Worm (Caenorhabditis elegans) whole organism, L1 larva: Measurements from ENCODE around the gene F10E7.11.

ENCODE experiments used
- C04F5.9 ChIP-seq: sonication (generic microtip); optimal IDR thresholded peaks from 2 replicates; lab custom pipeline; 2016; ENCODE audit warnings: missing genetic modification characterization, missing compliant biosample characterization
- C34B4.2 ChIP-seq: sonication (generic microtip); optimal IDR thresholded peaks from 2 replicates; lab custom pipeline; 2017; ENCODE audit warnings: mild to moderate bottlenecking, missing genetic modification characterization, missing compliant biosample characterization
- F16B12.6 ChIP-seq: fragments of 150-350 bp; optimal IDR thresholded peaks from 2 replicates; lab custom pipeline; 2014; ENCODE audit warnings: missing biosample characterization, missing genetic modification characterization
- aha-1 ChIP-seq: fragments of 150-350 bp; optimal IDR thresholded peaks from 2 replicates; lab custom pipeline; 2014; ENCODE audit warnings: missing biosample characterization, missing genetic modification characterization
- alr-1 ChIP-seq: fragments of 200-800 bp; sonication (Bioruptor generic); optimal IDR thresholded peaks from 2 replicates; lab custom pipeline; 2018; ENCODE audit warnings: borderline replicate concordance, mild to moderate bottlenecking, missing genetic modification characterization, missing compliant biosample characterization
- blmp-1 ChIP-seq: fragments of 150-350 bp; optimal IDR thresholded peaks from 2 replicates; lab custom pipeline; 2014; ENCODE audit warnings: missing biosample characterization, missing genetic modification characterization
- ceh-63 ChIP-seq: fragments of 200-800 bp; sonication (Bioruptor generic); optimal IDR thresholded peaks from 2 replicates; lab custom pipeline; 2018; ENCODE audit warnings: mild to moderate bottlenecking, missing genetic modification characterization, missing compliant biosample characterization
- ceh-8 ChIP-seq: fragments of 200-800 bp; sonication (Bioruptor generic); optimal IDR thresholded peaks from 2 replicates; lab custom pipeline; 2018; ENCODE audit warnings: mild to moderate bottlenecking, missing genetic modification characterization, moderate library complexity, missing compliant biosample characterization
- ceh-88 ChIP-seq: fragments of 200-800 bp; sonication (Bioruptor generic); IDR thresholded peaks from 2 replicates; pipeline ENCODE4 v1.3.6; 2022; ENCODE audit warnings: missing genetic modification characterization, missing compliant biosample characterization
- ceh-90 ChIP-seq: sonication (generic microtip); optimal IDR thresholded peaks from 2 replicates; lab custom pipeline; 2016; ENCODE audit warnings: missing genetic modification characterization, missing compliant biosample characterization
- dsc-1 ChIP-seq: sonication (generic microtip); optimal IDR thresholded peaks from 2 replicates; lab custom pipeline; 2016; ENCODE audit warnings: mild to moderate bottlenecking, missing genetic modification characterization, missing compliant biosample characterization
- efl-1 ChIP-seq, 4 experiments: fragments of 150-350 bp; optimal IDR thresholded peaks in 3 of 4; peaks in 1 of 4; 1 replicate in 1 of 4; 2 replicates in 3 of 4; lab custom pipeline; 2014; ENCODE audit warnings: missing biosample characterization in 2 of 4, missing genetic modification characterization in 2 of 4, missing genetic modification reagents in 2 of 4
- egl-27 ChIP-seq, 2 experiments: fragments of 150-350 bp in 1 of 2; sonication (generic microtip); optimal IDR thresholded peaks; 3 replicates each; lab custom pipeline; 2017 to 2018; ENCODE audit warnings: missing biosample characterization in 2 of 2, missing genetic modification characterization in 2 of 2, missing genetic modification reagents in 2 of 2
- ets-5 ChIP-seq: fragments of 200-800 bp; sonication (Bioruptor generic); IDR thresholded peaks from 2 replicates; pipeline ENCODE4 v1.3.6; 2022; ENCODE audit warnings: missing genetic modification characterization, missing compliant biosample characterization
- fkh-10 ChIP-seq: sonication (generic microtip); optimal IDR thresholded peaks from 2 replicates; lab custom pipeline; 2017; ENCODE audit warnings: missing biosample characterization, missing genetic modification reagents, missing genetic modification characterization
- fkh-4 ChIP-seq: sonication (generic microtip); optimal IDR thresholded peaks from 2 replicates; lab custom pipeline; 2016; ENCODE audit warnings: missing compliant biosample characterization, missing genetic modification characterization, borderline replicate concordance
- fkh-8 ChIP-seq: sonication (generic microtip); optimal IDR thresholded peaks from 2 replicates; lab custom pipeline; 2016; ENCODE audit warnings: mild to moderate bottlenecking, missing genetic modification characterization, missing compliant biosample characterization
- grh-1 ChIP-seq: fragments of 200-800 bp; sonication (Bioruptor generic); IDR thresholded peaks from 2 replicates; pipeline ENCODE4 v1.3.6; 2022; ENCODE audit warnings: missing genetic modification reagents, missing genetic modification characterization, missing compliant biosample characterization
- irx-1 ChIP-seq: sonication (generic microtip); optimal IDR thresholded peaks from 2 replicates; lab custom pipeline; 2016; ENCODE audit warnings: missing genetic modification characterization, missing compliant biosample characterization
- lin-13 ChIP-seq: fragments of 150-350 bp; optimal IDR thresholded peaks from 2 replicates; lab custom pipeline; 2014; ENCODE audit warnings: missing biosample characterization, missing genetic modification reagents, missing genetic modification characterization
- lin-15B ChIP-seq: fragments of 150-350 bp; sonication (generic microtip); optimal IDR thresholded peaks from 3 replicates; lab custom pipeline; 2014; ENCODE audit warnings: missing biosample characterization, missing genetic modification characterization
- lin-35 ChIP-seq, 2 experiments: fragments of 150-350 bp; optimal IDR thresholded peaks; 2 replicates each; lab custom pipeline; 2014; ENCODE audit warnings: missing biosample characterization in 2 of 2, missing genetic modification characterization in 2 of 2, missing genetic modification reagents in 2 of 2
- lir-3 ChIP-seq: sonication (generic microtip); optimal IDR thresholded peaks from 2 replicates; lab custom pipeline; 2016; ENCODE audit warnings: mild to moderate bottlenecking, missing genetic modification characterization, moderate library complexity, missing compliant biosample characterization; ENCODE audit not compliant: poor library complexity
- lsy-2 ChIP-seq, 2 experiments: fragments of 150-350 bp; optimal IDR thresholded peaks; 2 replicates each; lab custom pipeline; 2014; ENCODE audit warnings: missing biosample characterization in 2 of 2, missing genetic modification characterization in 2 of 2
- mab-9 ChIP-seq: fragments of 200-800 bp; sonication (Bioruptor generic); IDR thresholded peaks from 2 replicates; pipeline ENCODE4 v1.3.6; 2022; ENCODE audit warnings: missing genetic modification reagents, missing genetic modification characterization, missing compliant biosample characterization
- nhr-11 ChIP-seq: fragments of 150-350 bp; optimal IDR thresholded peaks from 2 replicates; lab custom pipeline; 2014; ENCODE audit warnings: missing biosample characterization, missing genetic modification characterization
- nhr-237 ChIP-seq: fragments of 150-350 bp; optimal IDR thresholded peaks from 2 replicates; lab custom pipeline; 2014; ENCODE audit warnings: missing biosample characterization, missing genetic modification characterization
- nhr-47 ChIP-seq: sonication (generic microtip); optimal IDR thresholded peaks from 2 replicates; lab custom pipeline; 2016; ENCODE audit warnings: mild to moderate bottlenecking, missing genetic modification characterization, moderate library complexity, missing compliant biosample characterization
- nhr-84 ChIP-seq: sonication (generic microtip); optimal IDR thresholded peaks from 2 replicates; lab custom pipeline; 2017; ENCODE audit warnings: missing biosample characterization, missing genetic modification characterization
- nhr-85 ChIP-seq: sonication (generic microtip); peaks from one replicate; lab custom pipeline; 2016; ENCODE audit warnings: missing genetic modification characterization, inconsistent platforms, missing compliant biosample characterization
- pax-3 ChIP-seq: fragments of 200-800 bp; sonication (Bioruptor generic); optimal IDR thresholded peaks from 2 replicates; lab custom pipeline; 2018; ENCODE audit warnings: mild to moderate bottlenecking, missing genetic modification characterization, moderate library complexity, missing compliant biosample characterization
- rnt-1 ChIP-seq: sonication (generic microtip); optimal IDR thresholded peaks from 2 replicates; lab custom pipeline; 2016; ENCODE audit warnings: mild to moderate bottlenecking, missing genetic modification characterization, moderate library complexity, missing compliant biosample characterization
- snu-23 ChIP-seq: sonication (generic microtip); optimal IDR thresholded peaks from 2 replicates; lab custom pipeline; 2016; ENCODE audit warnings: missing genetic modification characterization, missing compliant biosample characterization
- sox-4 ChIP-seq: sonication (generic microtip); optimal IDR thresholded peaks from 2 replicates; lab custom pipeline; 2016; ENCODE audit warnings: missing genetic modification characterization, missing compliant biosample characterization
- sptf-1 ChIP-seq: fragments of 150-350 bp; optimal IDR thresholded peaks from 2 replicates; lab custom pipeline; 2014; ENCODE audit warnings: missing biosample characterization, missing genetic modification characterization
- tlp-1 ChIP-seq: fragments of 150-350 bp; optimal IDR thresholded peaks from 2 replicates; lab custom pipeline; 2014; ENCODE audit warnings: missing biosample characterization, missing genetic modification characterization
- unc-130 ChIP-seq: fragments of 150-350 bp; optimal IDR thresholded peaks from 2 replicates; lab custom pipeline; 2017; ENCODE audit warnings: missing biosample characterization, missing genetic modification characterization, inconsistent platforms
- unc-30 ChIP-seq: sonication (generic microtip); optimal IDR thresholded peaks from 2 replicates; lab custom pipeline; 2017; ENCODE audit warnings: missing biosample characterization, missing genetic modification characterization
- unc-62 ChIP-seq: fragments of 150-350 bp; optimal IDR thresholded peaks from 2 replicates; lab custom pipeline; 2014; ENCODE audit warnings: missing biosample characterization, missing genetic modification reagents, missing genetic modification characterization
- unc-86 ChIP-seq: sonication (generic microtip); optimal IDR thresholded peaks from 2 replicates; lab custom pipeline; 2016; ENCODE audit warnings: missing genetic modification characterization, missing compliant biosample characterization
- unc-98 ChIP-seq: fragments of 200-800 bp; sonication (Bioruptor generic); IDR thresholded peaks from 2 replicates; pipeline ENCODE4 v1.3.6; 2022; ENCODE audit warnings: missing genetic modification characterization, missing compliant biosample characterization
- zip-4 ChIP-seq: fragments of 200-800 bp; sonication (Bioruptor generic); optimal IDR thresholded peaks from 2 replicates; lab custom pipeline; 2018; ENCODE audit warnings: mild to moderate bottlenecking, missing genetic modification characterization, moderate library complexity, missing compliant biosample characterization

F10E7.11 gene

ce11 chrII:7147550-7147949, 24.9 kb upstream of the F10E7.11 start (continued):
- TF ChIP-seq nhr-85 (tag; lab: Kevin White, UChicago), result peak; percentile 67
- no peak for TF ChIP-seq tlp-1
- TF ChIP-seq blmp-1 (tag; lab: Kevin White, UChicago), result no peak
- TF ChIP-seq egl-27 (tag; optimal IDR thresholded peaks at IDR 0.05; lab: Kevin White, UChicago), result no peak
- no peak for TF ChIP-seq unc-130 (tag; lab: Kevin White, UChicago)
- TF ChIP-seq unc-30 (tag; lab: Kevin White, UChicago), result no peak
- TF ChIP-seq efl-1 (optimal IDR thresholded peaks at IDR 0.05; lab: Kevin White, UChicago), result peak; percentile 74 to 93
- peak; percentile 75 to 93 for TF ChIP-seq efl-1 (GFP tag; optimal IDR thresholded peaks at IDR 0.05 in 1 of 2; lab: Kevin White, UChicago)
- no peak for TF ChIP-seq sptf-1 (tag; lab: Kevin White, UChicago)
- peak; percentile 5 for TF ChIP-seq lin-15B (tag; lab: Kevin White, UChicago)
- peak; percentile 48 for TF ChIP-seq snu-23 (GFP tag; lab: Kevin White, UChicago)
- TF ChIP-seq lir-3, result no peak
- no peak for TF ChIP-seq ets-5 (GFP tag; lab: Robert Waterston, UW)
- TF ChIP-seq alr-1 (tag; lab: Kevin White, UChicago), result no peak
- TF ChIP-seq lin-35 (GFP tag; optimal IDR thresholded peaks at IDR 0.05; lab: Kevin White, UChicago), result peak in 1 of 2 experiments; percentile 82
- no peak for TF ChIP-seq ceh-90 (tag; lab: Kevin White, UChicago)
- peak; percentile 62 for TF ChIP-seq F16B12.6
- no peak for TF ChIP-seq nhr-11 (tag; lab: Kevin White, UChicago)
- no peak for TF ChIP-seq fkh-4 (tag; lab: Kevin White, UChicago)
- TF ChIP-seq C34B4.2 (tag; lab: Kevin White, UChicago), result no peak
- no peak for TF ChIP-seq sox-4 (tag; lab: Kevin White, UChicago)
- TF ChIP-seq nhr-237 (tag; lab: Kevin White, UChicago), result no peak
- TF ChIP-seq mab-9 (GFP tag; lab: Robert Waterston, UW), result no peak
- TF ChIP-seq unc-62, result no peak
- TF ChIP-seq unc-98, result no peak
- no peak for TF ChIP-seq C04F5.9
- no peak for TF ChIP-seq aha-1 (tag; lab: Kevin White, UChicago)
- no peak for TF ChIP-seq fkh-8
- peak; percentile 51 for TF ChIP-seq dsc-1 (tag; lab: Kevin White, UChicago)
- no peak for TF ChIP-seq lin-13 (GFP tag; lab: Kevin White, UChicago)
- no peak for TF ChIP-seq nhr-84 (tag; lab: Kevin White, UChicago)
- no peak for TF ChIP-seq zip-4 (GFP tag; lab: Kevin White, UChicago)
- no peak for TF ChIP-seq rnt-1 (tag; lab: Kevin White, UChicago)
- TF ChIP-seq grh-1 (GFP tag; lab: Robert Waterston, UW), result no peak; the same call in 1 of the 2 replicates
- TF ChIP-seq unc-86 (tag; lab: Kevin White, UChicago), result no peak
- TF ChIP-seq ceh-88 (GFP tag; lab: Robert Waterston, UW), result no peak
- TF ChIP-seq irx-1, result peak; percentile 11
- peak; percentile 75 to 86 for TF ChIP-seq lsy-2 (tag; optimal IDR thresholded peaks at IDR 0.05; lab: Kevin White, UChicago)
- TF ChIP-seq ceh-63 (GFP tag; lab: Kevin White, UChicago), result no peak

- TF ChIP-seq ceh-8 (GFP tag; lab: Kevin White, UChicago) (peak; percentile 8), ceh-90 (tag; lab: Kevin White, UChicago) (no peak), nhr-47 (tag; lab: Kevin White, UChicago) (peak; percentile 30), sox-4 (tag; lab: Kevin White, UChicago) (peak; percentile 17), fkh-10 (no peak), efl-1 (optimal IDR thresholded peaks at IDR 0.05; lab: Kevin White, UChicago) (no peak), efl-1 (GFP tag; optimal IDR thresholded peaks at IDR 0.05 in 1 of 2; lab: Kevin White, UChicago) (peak in 1 of 2 experiments; percentile 67), dsc-1 (tag; lab: Kevin White, UChicago) (peak; percentile 99), pax-3 (tag; lab: Kevin White, UChicago) (peak; percentile 73)
- TF ChIP-seq, all 84 proteins: peak for 6
Observed at ce11 chrII:7146240-7146639, 23.5 kb upstream of the F10E7.11 start.
